Worm (Caenorhabditis elegans) whole organism, L3 larva: ENCODE data around the gene M04C3.2.
"Not testable (repeated sequence)": the region's sequence is repeated elsewhere in the genome, so short reads cannot be mapped to it uniquely, and the experiment has no call there.

Experiments
- fkh-2 ChIP-seq: fragments of 150-350 bp; optimal IDR thresholded peaks from 2 replicates; lab custom pipeline; 2014; ENCODE audit warnings: missing biosample characterization, missing genetic modification reagents, missing genetic modification characterization
- nhr-11 ChIP-seq: fragments of 150-350 bp; optimal IDR thresholded peaks from 2 replicates; lab custom pipeline; 2014; ENCODE audit warnings: missing biosample characterization, missing genetic modification characterization
- pqm-1 ChIP-seq: fragments of 150-350 bp; optimal IDR thresholded peaks from 2 replicates; lab custom pipeline; 2017; ENCODE audit warnings: missing biosample characterization, missing genetic modification characterization, inconsistent platforms
- snpc-4 ChIP-seq: fragments of 150-350 bp; optimal IDR thresholded peaks from 2 replicates; lab custom pipeline; 2014; ENCODE audit warnings: missing biosample characterization, missing genetic modification characterization
- unc-62 ChIP-seq: fragments of 150-350 bp; sonication (generic microtip); optimal IDR thresholded peaks from 4 replicates; lab custom pipeline; 2014; ENCODE audit warnings: missing biosample characterization, missing genetic modification reagents, missing genetic modification characterization

- TF ChIP-seq fkh-2; unc-62 (GFP tag; lab: Kevin White, UChicago); snpc-4 (tag; lab: Kevin White, UChicago); nhr-11 (tag; lab: Kevin White, UChicago): not testable (repeated sequence)
- peak; percentile 7 for TF ChIP-seq pqm-1 (tag; lab: Kevin White, UChicago)
Measured at ce11 chrV:19419301-19419700, 29.4 kb downstream of the M04C3.2 start.
